Worm (Caenorhabditis elegans) whole organism, late embryonic: ENCODE results near the gene F41E7.2.

Source experiments
- C08G9.2 ChIP-seq: sonication (generic microtip); optimal IDR thresholded peaks from 2 replicates; lab custom pipeline; 2016; ENCODE audit warnings: mild to moderate bottlenecking, missing genetic modification characterization, moderate library complexity, missing compliant biosample characterization
- K02D7.2 ChIP-seq: sonication (generic microtip); optimal IDR thresholded peaks from 2 replicates; lab custom pipeline; 2017; ENCODE audit warnings: mild to moderate bottlenecking, missing genetic modification characterization, missing compliant biosample characterization
- ceh-19 ChIP-seq: fragments of 200-800 bp; sonication (Bioruptor generic); optimal IDR thresholded peaks from 2 replicates; lab custom pipeline; 2018; ENCODE audit warnings: mild to moderate bottlenecking, missing genetic modification characterization, missing compliant biosample characterization
- ceh-24 ChIP-seq: sonication (generic microtip); optimal IDR thresholded peaks from 2 replicates; lab custom pipeline; 2016; ENCODE audit warnings: mild to moderate bottlenecking, missing genetic modification characterization, missing compliant biosample characterization
- ceh-30 ChIP-seq: fragments of 150-350 bp; optimal IDR thresholded peaks from 2 replicates; lab custom pipeline; 2014; ENCODE audit warnings: missing biosample characterization, missing genetic modification characterization
- ceh-31 ChIP-seq: sonication (generic microtip); optimal IDR thresholded peaks from 2 replicates; lab custom pipeline; 2016; ENCODE audit warnings: missing genetic modification characterization, missing compliant biosample characterization
- ceh-48 ChIP-seq: sonication (generic microtip); optimal IDR thresholded peaks from 2 replicates; lab custom pipeline; 2016; ENCODE audit warnings: missing genetic modification characterization, inconsistent platforms, missing compliant biosample characterization
- ceh-6 ChIP-seq: fragments of 200-800 bp; sonication (Bioruptor generic); optimal IDR thresholded peaks from 2 replicates; lab custom pipeline; 2018; ENCODE audit warnings: mild to moderate bottlenecking, missing genetic modification characterization, missing compliant biosample characterization
- ceh-9 ChIP-seq: sonication (generic microtip); optimal IDR thresholded peaks from 2 replicates; lab custom pipeline; 2016; ENCODE audit warnings: mild to moderate bottlenecking, missing genetic modification characterization, inconsistent platforms, missing compliant biosample characterization
- che-1 ChIP-seq: sonication (generic microtip); optimal IDR thresholded peaks from 2 replicates; lab custom pipeline; 2016; ENCODE audit warnings: mild to moderate bottlenecking, missing genetic modification characterization, missing compliant biosample characterization
- dve-1 ChIP-seq: sonication (generic microtip); optimal IDR thresholded peaks from 2 replicates; lab custom pipeline; 2017; ENCODE audit warnings: antibody characterized with exemption, mild to moderate bottlenecking, missing genetic modification characterization, missing compliant biosample characterization
- elt-2 ChIP-seq: sonication (generic microtip); optimal IDR thresholded peaks from 2 replicates; lab custom pipeline; 2016; ENCODE audit warnings: missing genetic modification reagents, missing genetic modification characterization, missing compliant biosample characterization
- ets-4 ChIP-seq: sonication (generic microtip); optimal IDR thresholded peaks from 2 replicates; lab custom pipeline; 2016; ENCODE audit warnings: missing genetic modification characterization, missing compliant biosample characterization
- eyg-1 ChIP-seq: sonication (generic microtip); optimal IDR thresholded peaks from 2 replicates; lab custom pipeline; 2016; ENCODE audit warnings: missing genotype, missing genetic modification characterization, missing compliant biosample characterization
- fkh-6 ChIP-seq: sonication (generic microtip); optimal IDR thresholded peaks from 2 replicates; lab custom pipeline; 2016; ENCODE audit warnings: missing genetic modification characterization, missing compliant biosample characterization
- gmeb-2 ChIP-seq: sonication (generic microtip); optimal IDR thresholded peaks from 2 replicates; lab custom pipeline; 2016; ENCODE audit warnings: missing genetic modification characterization, inconsistent platforms, missing compliant biosample characterization
- hlh-30 ChIP-seq: sonication (generic microtip); optimal IDR thresholded peaks from 2 replicates; lab custom pipeline; 2017; ENCODE audit warnings: antibody characterized with exemption, missing genetic modification characterization, missing compliant biosample characterization; ENCODE audit not compliant: insufficient read depth
- hlh-8 ChIP-seq: sonication (generic microtip); optimal IDR thresholded peaks from 2 replicates; lab custom pipeline; 2016; ENCODE audit warnings: missing genotype, missing genetic modification characterization, missing compliant biosample characterization
- lim-6 ChIP-seq: sonication (generic microtip); optimal IDR thresholded peaks from 2 replicates; lab custom pipeline; 2016; ENCODE audit warnings: missing genetic modification characterization, missing compliant biosample characterization
- lin-11 ChIP-seq: fragments of 200-800 bp; sonication (Bioruptor generic); optimal IDR thresholded peaks from 2 replicates; lab custom pipeline; 2018; ENCODE audit warnings: mild to moderate bottlenecking, missing genetic modification characterization, missing compliant biosample characterization
- nfya-1 ChIP-seq: sonication (generic microtip); optimal IDR thresholded peaks from 2 replicates; lab custom pipeline; 2017; ENCODE audit warnings: missing genetic modification characterization, mild to moderate bottlenecking, missing compliant biosample characterization, antibody characterized with exemption, moderate library complexity
- nhr-11 ChIP-seq: fragments of 150-350 bp; optimal IDR thresholded peaks from 2 replicates; lab custom pipeline; 2014; ENCODE audit warnings: missing biosample characterization, missing genetic modification characterization
- odd-2 ChIP-seq: sonication (generic microtip); optimal IDR thresholded peaks from 2 replicates; lab custom pipeline; 2017; ENCODE audit warnings: antibody characterized with exemption, mild to moderate bottlenecking, missing genetic modification characterization, missing compliant biosample characterization
- pag-3 ChIP-seq: sonication (generic microtip); optimal IDR thresholded peaks from 2 replicates; lab custom pipeline; 2016; ENCODE audit warnings: missing compliant biosample characterization, missing genetic modification characterization, borderline replicate concordance
- pat-9 ChIP-seq: fragments of 200-800 bp; sonication (Bioruptor generic); optimal IDR thresholded peaks from 2 replicates; lab custom pipeline; 2018; ENCODE audit warnings: mild to moderate bottlenecking, missing genetic modification characterization, moderate library complexity, missing compliant biosample characterization
- pax-1 ChIP-seq: fragments of 150-350 bp; optimal IDR thresholded peaks from 2 replicates; lab custom pipeline; 2014; ENCODE audit warnings: missing biosample characterization, missing genetic modification characterization
- pha-2 ChIP-seq: sonication (generic microtip); optimal IDR thresholded peaks from 2 replicates; lab custom pipeline; 2017; ENCODE audit warnings: mild to moderate bottlenecking, missing genetic modification characterization, missing compliant biosample characterization
- pha-4 ChIP-seq: fragments of 150-350 bp; optimal IDR thresholded peaks from 2 replicates; lab custom pipeline; 2018; ENCODE audit warnings: missing biosample characterization, missing genetic modification reagents, missing genetic modification characterization
- pros-1 ChIP-seq: fragments of 150-350 bp; optimal IDR thresholded peaks from 2 replicates; lab custom pipeline; 2014; ENCODE audit warnings: missing biosample characterization, missing genetic modification reagents, missing genetic modification characterization
- rnt-1 ChIP-seq: sonication (generic microtip); optimal IDR thresholded peaks from 2 replicates; lab custom pipeline; 2016; ENCODE audit warnings: missing genetic modification characterization, missing compliant biosample characterization
- sdc-2 ChIP-seq: sonication (generic microtip); optimal IDR thresholded peaks from 2 replicates; lab custom pipeline; 2016; ENCODE audit warnings: missing genotype, missing genetic modification characterization, missing compliant biosample characterization
- syd-9 ChIP-seq: sonication (generic microtip); optimal IDR thresholded peaks from 2 replicates; lab custom pipeline; 2016; ENCODE audit warnings: mild to moderate bottlenecking, missing genetic modification characterization, moderate library complexity, missing compliant biosample characterization
- tbx-2 ChIP-seq: sonication (generic microtip); optimal IDR thresholded peaks from 2 replicates; lab custom pipeline; 2016; ENCODE audit warnings: missing genetic modification characterization, missing compliant biosample characterization
- tbx-7 ChIP-seq: sonication (generic microtip); optimal IDR thresholded peaks from 2 replicates; lab custom pipeline; 2016; ENCODE audit warnings: missing genotype, missing genetic modification characterization, missing compliant biosample characterization
- ttx-3 ChIP-seq: sonication (generic microtip); optimal IDR thresholded peaks from 2 replicates; lab custom pipeline; 2016; ENCODE audit warnings: missing genetic modification reagents, missing genetic modification characterization, missing compliant biosample characterization
- unc-42 ChIP-seq: sonication (generic microtip); optimal IDR thresholded peaks from 2 replicates; lab custom pipeline; 2016; ENCODE audit warnings: missing genotype, missing genetic modification characterization, missing compliant biosample characterization
- unc-55 ChIP-seq: sonication (generic microtip); optimal IDR thresholded peaks from 2 replicates; lab custom pipeline; 2017; ENCODE audit warnings: missing biosample characterization, missing genetic modification reagents, missing genetic modification characterization
- zip-5 ChIP-seq: sonication (generic microtip); optimal IDR thresholded peaks from 2 replicates; lab custom pipeline; 2016; ENCODE audit warnings: missing genetic modification characterization, missing compliant biosample characterization

F41E7.2 gene

ce11 chrX:10285634-10286033 lies 12.1 kb downstream of the F41E7.2 start, which contains the start of gene npr-6:
Gene npr-6, minus strand, starts transcription at chrX:10285734.
- TF ChIP-seq nfya-1 (no peak), pax-1 (tag; lab: Kevin White, UChicago) (no peak), gmeb-2 (tag; lab: Kevin White, UChicago) (no peak), pros-1 (tag; lab: Kevin White, UChicago) (no peak), eyg-1 (tag; lab: Kevin White, UChicago) (no peak), tbx-7 (no peak), ets-4 (no peak), pha-2 (tag; lab: Kevin White, UChicago) (no peak), K02D7.2 (tag; lab: Kevin White, UChicago) (no peak), ceh-48 (tag; lab: Kevin White, UChicago) (no peak), ceh-31 (tag; lab: Kevin White, UChicago) (no peak), elt-2 (tag; lab: Kevin White, UChicago) (no peak), lin-11 (tag; lab: Kevin White, UChicago) (no peak), pat-9 (tag; lab: Kevin White, UChicago) (no peak), nhr-11 (tag; lab: Kevin White, UChicago) (no peak), ceh-19 (GFP tag; lab: Kevin White, UChicago) (no peak), hlh-30 (tag; lab: Kevin White, UChicago) (no peak), fkh-6 (no peak), lim-6 (tag; lab: Kevin White, UChicago) (no peak)

- no peak for TF ChIP-seq lim-6 (tag; lab: Kevin White, UChicago)
- TF ChIP-seq, all 69 proteins: peak for 0
Measured at ce11 chrX:10297410-10297809, 23.9 kb downstream of the F41E7.2 start.

- TF ChIP-seq tbx-2 (tag; lab: Kevin White, UChicago) (no peak), rnt-1 (tag; lab: Kevin White, UChicago) (no peak)
Measured at ce11 chrX:10301920-10302319, 28.4 kb downstream of the F41E7.2 start.

ce11 chrX:10302430-10302829 lies 28.9 kb downstream of the F41E7.2 start, which contains the start of gene fip-5:
Gene fip-5, plus strand, starts transcription at chrX:10302741.
- no peak for TF ChIP-seq elt-2 (tag; lab: Kevin White, UChicago)
- no peak for TF ChIP-seq C08G9.2
- TF ChIP-seq ceh-30 (tag; lab: Kevin White, UChicago): no peak
- TF ChIP-seq nhr-11 (tag; lab: Kevin White, UChicago): no peak
- TF ChIP-seq hlh-8 (tag; lab: Kevin White, UChicago): no peak
- no peak for TF ChIP-seq ceh-19 (GFP tag; lab: Kevin White, UChicago)
- no peak for TF ChIP-seq pha-2 (tag; lab: Kevin White, UChicago)
- TF ChIP-seq odd-2 (tag; lab: Kevin White, UChicago): no peak
- no peak for TF ChIP-seq pros-1 (tag; lab: Kevin White, UChicago)
- no peak for TF ChIP-seq ets-4
- TF ChIP-seq ttx-3: no peak
- TF ChIP-seq syd-9: no peak

- no peak for TF ChIP-seq odd-2 (tag; lab: Kevin White, UChicago)
- no peak for TF ChIP-seq unc-55 (GFP tag; lab: Kevin White, UChicago)
- TF ChIP-seq ceh-6 (GFP tag; lab: Kevin White, UChicago): no peak
- no peak for TF ChIP-seq hlh-8 (tag; lab: Kevin White, UChicago)
- TF ChIP-seq fkh-6: no peak
- no peak for TF ChIP-seq pha-4
- TF ChIP-seq tbx-7: no peak
- TF ChIP-seq sdc-2 (tag; lab: Kevin White, UChicago): no peak
- TF ChIP-seq ceh-9 (tag; lab: Kevin White, UChicago): no peak
- no peak for TF ChIP-seq hlh-30 (tag; lab: Kevin White, UChicago)
- no peak for TF ChIP-seq dve-1 (tag; lab: Kevin White, UChicago)
- no peak for TF ChIP-seq rnt-1 (tag; lab: Kevin White, UChicago)
- TF ChIP-seq pag-3: no peak
- no peak for TF ChIP-seq zip-5 (tag; lab: Kevin White, UChicago)
- no peak for TF ChIP-seq unc-42 (tag; lab: Kevin White, UChicago)
- no peak for TF ChIP-seq che-1 (tag; lab: Kevin White, UChicago)
- no peak for TF ChIP-seq elt-2 (tag; lab: Kevin White, UChicago)
- TF ChIP-seq ttx-3: no peak
- TF ChIP-seq ceh-24 (tag; lab: Kevin White, UChicago): no peak
- no peak for TF ChIP-seq pax-1 (tag; lab: Kevin White, UChicago)
- TF ChIP-seq, all 69 proteins: peak for 0
Measured at ce11 chrX:10304178-10304577, 30.7 kb downstream of the F41E7.2 start, which contains the start of gene fipr-21. Gene fipr-21, plus strand, starts transcription at chrX:10304529.
